Fruit fly (Drosophila melanogaster) whole organism, embryonic: ENCODE data around the gene Rtnl2.

Source experiments
- Atf6 ChIP-seq: fragments of 200-800 bp; sonication (Bioruptor generic); IDR thresholded peaks from 2 replicates; pipeline ENCODE4 v1.3.6; 2022; ENCODE audit warnings: missing biosample characterization, missing genetic modification characterization
- CG10431 ChIP-seq: fragments of 200-800 bp; sonication (Bioruptor generic); optimal IDR thresholded peaks from 3 replicates; lab custom pipeline; 2018; ENCODE audit warnings: missing biosample characterization, mild to moderate bottlenecking, missing genetic modification characterization
- CG10959 ChIP-seq: fragments of 200-800 bp; sonication (Bioruptor generic); IDR thresholded peaks from 2 replicates; pipeline ENCODE4 v1.3.6; 2022; ENCODE audit warnings: missing biosample characterization, missing genetic modification characterization
- CG11085 ChIP-seq: fragments of 200-800 bp; sonication (Bioruptor generic); IDR thresholded peaks from 2 replicates; pipeline ENCODE4 v1.3.6; 2022; ENCODE audit warnings: missing biosample characterization, missing genetic modification characterization
- CG11456 ChIP-seq: fragments of 200-800 bp; sonication (Bioruptor generic); IDR thresholded peaks from 3 replicates; pipeline ENCODE4 v1.3.6; 2022; ENCODE audit warnings: missing biosample characterization, missing genetic modification characterization
- CG11560 ChIP-seq: fragments of 200-800 bp; sonication (Bioruptor generic); IDR thresholded peaks from 3 replicates; pipeline ENCODE4 v1.3.6; 2022; ENCODE audit warnings: missing biosample characterization, missing genetic modification characterization
- CG11696 ChIP-seq: fragments of 200-800 bp; sonication (Bioruptor generic); IDR thresholded peaks from 2 replicates; pipeline ENCODE4 v1.3.6; 2022; ENCODE audit warnings: missing biosample characterization, missing genetic modification characterization
- CG1647 ChIP-seq: fragments of 200-800 bp; sonication (Bioruptor generic); optimal IDR thresholded peaks from 3 replicates; lab custom pipeline; 2016; ENCODE audit warnings: missing biosample characterization, missing genetic modification characterization
- CG16813 ChIP-seq: fragments of 200-800 bp; sonication (Bioruptor generic); IDR thresholded peaks from 3 replicates; pipeline ENCODE4 v1.3.6; 2022; ENCODE audit warnings: missing biosample characterization, missing genetic modification characterization; ENCODE audit not compliant: partially characterized antibody
- CG17359 ChIP-seq: fragments of 200-800 bp; sonication (Bioruptor generic); optimal IDR thresholded peaks from 3 replicates; lab custom pipeline; 2018; ENCODE audit warnings: missing biosample characterization, mild to moderate bottlenecking, missing genetic modification characterization, moderate library complexity
- CG17385 ChIP-seq: fragments of 200-800 bp; sonication (Bioruptor generic); optimal IDR thresholded peaks from 3 replicates; lab custom pipeline; 2018; ENCODE audit warnings: missing biosample characterization, mild to moderate bottlenecking, missing genetic modification characterization
- CG18011 ChIP-seq: fragments of 200-800 bp; sonication (Bioruptor generic); optimal IDR thresholded peaks from 2 replicates; lab custom pipeline; 2017; ENCODE audit warnings: missing biosample characterization, missing genetic modification characterization, mild to moderate bottlenecking, moderate library complexity, missing genotype
- CG18262 ChIP-seq: fragments of 200-800 bp; optimal IDR thresholded peaks from 3 replicates; lab custom pipeline; 2019; ENCODE audit warnings: missing biosample characterization, mild to moderate bottlenecking, missing genetic modification characterization, moderate library complexity
- CG32532 ChIP-seq: fragments of 200-800 bp; sonication (Bioruptor generic); IDR thresholded peaks from 2 replicates; pipeline ENCODE4 v1.3.6; 2022; ENCODE audit warnings: missing biosample characterization, missing genetic modification characterization
- CG3281 ChIP-seq: fragments of 200-800 bp; sonication (Bioruptor generic); optimal IDR thresholded peaks from 3 replicates; lab custom pipeline; 2017; ENCODE audit warnings: missing biosample characterization, mild to moderate bottlenecking, missing genetic modification characterization
- CG33213 ChIP-seq: fragments of 200-800 bp; sonication (Bioruptor generic); optimal IDR thresholded peaks from 3 replicates; lab custom pipeline; 2016; ENCODE audit warnings: missing biosample characterization, missing genetic modification characterization
- CG3407 ChIP-seq: fragments of 200-800 bp; sonication (Bioruptor generic); optimal IDR thresholded peaks from 2 replicates; lab custom pipeline; 2018; ENCODE audit warnings: missing biosample characterization, mild to moderate bottlenecking, missing genetic modification characterization
- CG34224 ChIP-seq: fragments of 200-800 bp; sonication (Bioruptor generic); IDR thresholded peaks from 3 replicates; pipeline ENCODE4 v1.3.6; 2022; ENCODE audit warnings: missing biosample characterization, missing genetic modification characterization; ENCODE audit not compliant: partially characterized antibody
- CG34376 ChIP-seq: fragments of 200-800 bp; sonication (Bioruptor generic); optimal IDR thresholded peaks from 2 replicates; lab custom pipeline; 2018; ENCODE audit warnings: missing biosample characterization, mild to moderate bottlenecking, missing genetic modification characterization
- CG4360 ChIP-seq: fragments of 200-800 bp; sonication (Bioruptor generic); IDR thresholded peaks from 2 replicates; pipeline ENCODE4 v1.3.6; 2022; ENCODE audit warnings: missing biosample characterization, missing genetic modification characterization
- CG43689 ChIP-seq: fragments of 200-800 bp; sonication (Bioruptor generic); IDR thresholded peaks from 2 replicates; pipeline ENCODE4 v1.3.6; 2022; ENCODE audit warnings: missing biosample characterization, missing genetic modification characterization
- CG8290 ChIP-seq, 3 experiments: fragments of 200-800 bp; sonication (Bioruptor generic); optimal IDR thresholded peaks; 2 replicates each; lab custom pipeline; 2016 to 2019; ENCODE audit warnings: missing biosample characterization in 3 of 3, missing genetic modification characterization in 3 of 3, mild to moderate bottlenecking in 2 of 3, moderate library complexity in 1 of 3
- CG9609 ChIP-seq: fragments of 200-800 bp; sonication (Bioruptor generic); optimal IDR thresholded peaks from 3 replicates; lab custom pipeline; 2016; ENCODE audit warnings: missing biosample characterization, missing genetic modification characterization
- D19A ChIP-seq: fragments of 200-800 bp; optimal IDR thresholded peaks from 3 replicates; lab custom pipeline; 2019; ENCODE audit warnings: missing biosample characterization, mild to moderate bottlenecking, missing genetic modification characterization, moderate library complexity
- Dip2 ChIP-seq: fragments of 200-800 bp; sonication (Bioruptor generic); IDR thresholded peaks from 2 replicates; pipeline ENCODE4 v1.3.6; 2022; ENCODE audit warnings: missing biosample characterization, missing genetic modification characterization
- Doc3 ChIP-seq: fragments of 200-800 bp; sonication (Bioruptor generic); IDR thresholded peaks from 3 replicates; pipeline ENCODE4 v1.3.6; 2022; ENCODE audit warnings: missing biosample characterization, missing genetic modification characterization; ENCODE audit not compliant: partially characterized antibody
- HLH54F ChIP-seq: fragments of 200-800 bp; sonication (Bioruptor generic); optimal IDR thresholded peaks from 3 replicates; lab custom pipeline; 2016; ENCODE audit warnings: missing biosample characterization, missing genetic modification characterization
- Hmr ChIP-seq: fragments of 200-800 bp; sonication (Bioruptor generic); optimal IDR thresholded peaks from 3 replicates; lab custom pipeline; 2017; ENCODE audit warnings: mild to moderate bottlenecking, missing biosample characterization, missing genetic modification reagents, missing genetic modification characterization
- MBD-R2 ChIP-seq: fragments of 200-800 bp; sonication (Bioruptor generic); IDR thresholded peaks from 2 replicates; pipeline ENCODE4 v1.3.6; 2022; ENCODE audit warnings: missing biosample characterization, missing genetic modification characterization
- Mes4 ChIP-seq: fragments of 200-800 bp; sonication (Bioruptor generic); optimal IDR thresholded peaks from 2 replicates; lab custom pipeline; 2016; ENCODE audit warnings: missing biosample characterization, missing genetic modification characterization
- Oaz ChIP-seq: fragments of 200-800 bp; sonication (Bioruptor generic); IDR thresholded peaks from 2 replicates; pipeline ENCODE4 v1.3.6; 2022; ENCODE audit warnings: missing biosample characterization, missing genetic modification characterization
- Sox102F ChIP-seq: fragments of 200-800 bp; sonication (Bioruptor generic); optimal IDR thresholded peaks from 2 replicates; lab custom pipeline; 2018; ENCODE audit warnings: missing biosample characterization, mild to moderate bottlenecking, missing genetic modification characterization, moderate library complexity
- Ssrp ChIP-seq: fragments of 200-800 bp; sonication (Bioruptor generic); optimal IDR thresholded peaks from 2 replicates; lab custom pipeline; 2018; ENCODE audit warnings: missing biosample characterization, mild to moderate bottlenecking, missing genetic modification characterization, moderate library complexity
- Trl ChIP-seq, 3 experiments: fragments of >200 bp in 2 of 3; fragments of 200-800 bp in 1 of 3; sonication (Bioruptor generic) in 1 of 3; optimal IDR thresholded peaks; 2 replicates in 1 of 3; 3 replicates in 2 of 3; lab custom pipeline; 2016 to 2017; ENCODE audit warnings: missing biosample characterization in 1 of 3, missing genetic modification characterization in 1 of 3
- ac ChIP-seq: fragments of 200-800 bp; sonication (Bioruptor generic); optimal IDR thresholded peaks from 3 replicates; lab custom pipeline; 2017; ENCODE audit warnings: missing biosample characterization, mild to moderate bottlenecking, missing genetic modification characterization
- ara ChIP-seq: fragments of 200-800 bp; sonication (Bioruptor generic); IDR thresholded peaks from 2 replicates; pipeline ENCODE4 v1.3.6; 2022; ENCODE audit warnings: missing biosample characterization, missing genetic modification characterization
- cas ChIP-seq: fragments of 200-800 bp; sonication (Bioruptor generic); IDR thresholded peaks from 2 replicates; pipeline ENCODE4 v1.3.6; 2022; ENCODE audit warnings: missing biosample characterization, missing genetic modification characterization
- caup ChIP-seq: fragments of 200-800 bp; sonication (Bioruptor generic); optimal IDR thresholded peaks from 3 replicates; lab custom pipeline; 2017; ENCODE audit warnings: missing biosample characterization, mild to moderate bottlenecking, missing genetic modification characterization, moderate library complexity; ENCODE audit not compliant: severe bottlenecking
- chinmo ChIP-seq: fragments of 200-800 bp; sonication (Bioruptor generic); IDR thresholded peaks from 4 replicates; pipeline ENCODE4 v1.3.6; 2022; ENCODE audit warnings: missing biosample characterization, missing genetic modification characterization; ENCODE audit not compliant: partially characterized antibody
- chm ChIP-seq: fragments of 200-800 bp; sonication (Bioruptor generic); IDR thresholded peaks from 2 replicates; pipeline ENCODE4 v1.3.6; 2022; ENCODE audit warnings: missing biosample characterization, missing genetic modification characterization
- dmrt11E ChIP-seq: fragments of 200-800 bp; sonication (Bioruptor generic); optimal IDR thresholded peaks from 3 replicates; lab custom pipeline; 2018; ENCODE audit warnings: missing biosample characterization, mild to moderate bottlenecking, missing genetic modification characterization, moderate library complexity
- dpn ChIP-seq, 2 experiments: fragments of 200-800 bp; sonication (Bioruptor generic); optimal IDR thresholded peaks; 3 replicates each; lab custom pipeline; 2016; ENCODE audit warnings: missing biosample characterization in 2 of 2, missing genetic modification characterization in 2 of 2
- gsb ChIP-seq: fragments of 200-800 bp; sonication (Bioruptor generic); IDR thresholded peaks from 2 replicates; pipeline ENCODE4 v1.3.6; 2022; ENCODE audit warnings: missing biosample characterization, missing genetic modification characterization
- kni ChIP-seq: fragments of 200-800 bp; sonication (Bioruptor generic); optimal IDR thresholded peaks from 3 replicates; lab custom pipeline; 2017; ENCODE audit warnings: mild to moderate bottlenecking, missing biosample characterization, missing genetic modification reagents, missing genetic modification characterization
- phol ChIP-seq: fragments of 200-800 bp; sonication (Bioruptor generic); optimal IDR thresholded peaks from 3 replicates; lab custom pipeline; 2018; ENCODE audit warnings: missing biosample characterization, mild to moderate bottlenecking, missing genetic modification characterization, moderate library complexity
- row ChIP-seq: fragments of 200-800 bp; sonication (Bioruptor generic); IDR thresholded peaks from 3 replicates; pipeline ENCODE4 v1.3.6; 2022; ENCODE audit warnings: missing biosample characterization, missing genetic modification characterization
- stc ChIP-seq: fragments of 200-800 bp; sonication (Bioruptor generic); IDR thresholded peaks from 2 replicates; pipeline ENCODE4 v1.3.6; 2022; ENCODE audit warnings: missing biosample characterization, missing genetic modification characterization
- usp ChIP-seq: fragments of >200 bp; optimal IDR thresholded peaks from 2 replicates; lab custom pipeline; 2017; ENCODE audit warnings: missing biosample characterization, missing genetic modification characterization
- vnd ChIP-seq: fragments of 200-800 bp; sonication (Bioruptor generic); IDR thresholded peaks from 3 replicates; pipeline ENCODE4 v1.3.6; 2022; ENCODE audit warnings: missing biosample characterization, missing genetic modification characterization; ENCODE audit not compliant: partially characterized antibody
- zen2 ChIP-seq: fragments of 200-800 bp; sonication (Bioruptor generic); IDR thresholded peaks from 3 replicates; pipeline ENCODE4 v1.3.6; 2022; ENCODE audit warnings: missing biosample characterization, missing genetic modification characterization; ENCODE audit not compliant: partially characterized antibody

Gene Rtnl2

DNA sequence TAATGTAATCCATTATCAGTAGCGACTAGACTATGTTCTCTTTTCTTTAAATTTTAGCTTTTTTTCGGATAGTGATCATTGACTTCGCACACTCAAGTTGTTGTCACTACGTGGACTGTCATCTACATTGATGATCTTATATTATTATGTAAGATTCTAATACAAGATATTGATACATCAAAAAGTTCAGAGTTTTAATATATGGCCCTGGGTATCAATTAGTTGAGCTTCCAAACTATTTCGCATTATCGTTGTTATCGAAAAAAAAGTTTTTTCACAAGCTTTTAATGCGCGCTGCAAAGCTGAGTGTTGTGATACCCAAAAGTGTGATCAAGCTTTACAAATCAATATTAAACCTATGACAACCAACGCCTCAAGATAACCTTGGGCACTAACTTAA, 37.9 kb downstream of the Rtnl2 start (continued):
- TF ChIP-seq Ssrp (tag; lab: Kevin White, UChicago): no peak
- TF ChIP-seq CG33213 (GFP tag; lab: Kevin White, UChicago): no peak
- peak; percentile 97 for TF ChIP-seq CG18011
- peak; percentile 8 for TF ChIP-seq Sox102F (GFP tag; lab: Kevin White, UChicago)
- TF ChIP-seq chm (GFP tag; lab: Robert Waterston, UW): no peak
- TF ChIP-seq CG3407 (GFP tag; lab: Kevin White, UChicago): no peak
- TF ChIP-seq HLH54F: no peak
- peak; percentile 15 to 40 for TF ChIP-seq dpn (GFP tag; optimal IDR thresholded peaks at IDR 0.05; lab: Kevin White, UChicago)
- TF ChIP-seq CG34224: no peak; the same call in 2 of the 3 replicates
- TF ChIP-seq CG16813 (GFP tag; lab: Robert Waterston, UW): peak; percentile 62
- no peak for TF ChIP-seq CG3281
- no peak for TF ChIP-seq CG1647 (GFP tag; lab: Kevin White, UChicago)
- TF ChIP-seq Hmr (GFP tag; lab: Kevin White, UChicago): peak; percentile 3
- no peak for TF ChIP-seq Dip2 (GFP tag; lab: Robert Waterston, UW)
- TF ChIP-seq CG11696 (GFP tag; lab: Robert Waterston, UW): no peak
- no peak for TF ChIP-seq CG17385 (GFP tag; lab: Kevin White, UChicago)
- no peak for TF ChIP-seq caup
- TF ChIP-seq CG8290 (GFP tag; optimal IDR thresholded peaks at IDR 0.05; lab: Kevin White, UChicago): no peak
- peak in 1 of 2 experiments; percentile 60 for TF ChIP-seq CG8290 (tag; optimal IDR thresholded peaks at IDR 0.05; lab: Kevin White, UChicago)
- TF ChIP-seq row (GFP tag; lab: Robert Waterston, UW): peak; percentile 66
- no peak for TF ChIP-seq CG10431 (GFP tag; lab: Kevin White, UChicago)
- TF ChIP-seq phol: no peak
- peak; percentile 85; the same call in 2 of the 4 replicates for TF ChIP-seq chinmo (GFP tag; lab: Robert Waterston, UW)
- no peak for TF ChIP-seq CG11456 (GFP tag; lab: Robert Waterston, UW)
- TF ChIP-seq D19A (tag; lab: Kevin White, UChicago): no peak
- TF ChIP-seq ara (GFP tag; lab: Robert Waterston, UW): no peak
- TF ChIP-seq zen2: no peak
- TF ChIP-seq Atf6 (GFP tag; lab: Robert Waterston, UW): 0 out of 2 replicates have a peak, but pooled peaks have one; percentile 39
- no peak for TF ChIP-seq CG34376
- no peak for TF ChIP-seq CG11085
- no peak for TF ChIP-seq CG43689 (GFP tag; lab: Robert Waterston, UW)
- TF ChIP-seq CG10959 (GFP tag; lab: Robert Waterston, UW): no peak
- no peak for TF ChIP-seq CG18262
- peak; percentile 28 for TF ChIP-seq CG17359 (tag; lab: Kevin White, UChicago)
- TF ChIP-seq ac: no peak
- no peak for TF ChIP-seq stc (GFP tag; lab: Robert Waterston, UW)
- no peak for TF ChIP-seq Doc3 (GFP tag; lab: Robert Waterston, UW)
- TF ChIP-seq vnd: peak; percentile 60; the same call in 2 of the 3 replicates
- no peak for TF ChIP-seq CG4360 (GFP tag; lab: Robert Waterston, UW)
- no peak for TF ChIP-seq Mes4 (GFP tag; lab: Kevin White, UChicago)
- TF ChIP-seq dmrt11E (tag; lab: Kevin White, UChicago): no peak
- TF ChIP-seq usp (GFP tag; lab: Kevin White, UChicago): no peak
- no peak for TF ChIP-seq CG9609 (GFP tag; lab: Kevin White, UChicago)
- peak; percentile 12; the same call in 1 of the 2 replicates for TF ChIP-seq CG32532 (GFP tag; lab: Robert Waterston, UW)
- TF ChIP-seq CG11560 (tag; lab: Robert Waterston, UW): no peak
- no peak for TF ChIP-seq gsb (GFP tag; lab: Robert Waterston, UW)
- no peak for TF ChIP-seq Trl (optimal IDR thresholded peaks at IDR 0.05; lab: Kevin White, UChicago)
- TF ChIP-seq Trl (GFP tag; optimal IDR thresholded peaks at IDR 0.05; lab: Kevin White, UChicago): no peak
- TF ChIP-seq MBD-R2: peak; percentile 17; the same call in 1 of the 2 replicates
- no peak for TF ChIP-seq kni (GFP tag; lab: Kevin White, UChicago)
- no peak for TF ChIP-seq cas (GFP tag; lab: Robert Waterston, UW)
- no peak for TF ChIP-seq Oaz (GFP tag; lab: Robert Waterston, UW)
